Worm (Caenorhabditis elegans) whole organism, L3 larva: ENCODE measurements around the gene srd-45.

Experiments used
- ceh-28 ChIP-seq: fragments of 150-350 bp; optimal IDR thresholded peaks from 2 replicates; lab custom pipeline; 2014; ENCODE audit warnings: missing biosample characterization, missing genetic modification reagents, missing genetic modification characterization
- lin-39 ChIP-seq: fragments of 150-350 bp; optimal IDR thresholded peaks from 2 replicates; lab custom pipeline; 2018; ENCODE audit warnings: missing biosample characterization, missing genetic modification reagents, missing genetic modification characterization
- mml-1 ChIP-seq: fragments of 150-350 bp; sonication (generic microtip); optimal IDR thresholded peaks from 3 replicates; lab custom pipeline; 2014; ENCODE audit warnings: missing biosample characterization, missing genetic modification characterization
- sea-2 ChIP-seq: fragments of 150-350 bp; sonication (generic microtip); optimal IDR thresholded peaks from 4 replicates; lab custom pipeline; 2014; ENCODE audit warnings: missing biosample characterization, missing genetic modification reagents, missing genetic modification characterization

- TF ChIP-seq mml-1: no peak
- TF ChIP-seq sea-2 (GFP tag; lab: Kevin White, UChicago): no peak
- TF ChIP-seq lin-39: no peak
- no peak for TF ChIP-seq ceh-28 (tag; lab: Kevin White, UChicago)
Measured at ce11 chrX:12365388-12365787, 36.6 kb downstream of the srd-45 start, which contains the start of gene F19H6.4.
